Fruit fly (Drosophila melanogaster) whole organism, adult: Measurements from ENCODE around the gene CG33331.

Experiments
- CG33017 ChIP-seq: fragments of 200-800 bp; sonication (Bioruptor generic); optimal IDR thresholded peaks from 2 replicates; lab custom pipeline; 2018; ENCODE audit warnings: missing biosample characterization, mild to moderate bottlenecking, missing genetic modification characterization, moderate library complexity
- CG5204 ChIP-seq: fragments of 200-800 bp; sonication (Bioruptor generic); optimal IDR thresholded peaks from 2 replicates; lab custom pipeline; 2016; ENCODE audit warnings: missing biosample characterization, missing genetic modification characterization
- CG7101 ChIP-seq: fragments of 200-800 bp; sonication (Bioruptor generic); optimal IDR thresholded peaks from 2 replicates; lab custom pipeline; 2018; ENCODE audit warnings: missing biosample characterization, mild to moderate bottlenecking, missing genetic modification characterization, moderate library complexity
- Clk ChIP-seq: fragments of 200-800 bp; sonication (Bioruptor generic); optimal IDR thresholded peaks from 2 replicates; lab custom pipeline; 2017; ENCODE audit warnings: missing biosample characterization, missing genetic modification characterization
- Hr96 ChIP-seq: fragments of 200-800 bp; sonication (Bioruptor generic); optimal IDR thresholded peaks from 2 replicates; lab custom pipeline; 2016; ENCODE audit warnings: missing biosample characterization, missing genetic modification characterization
- kay ChIP-seq: fragments of 200-800 bp; sonication (Bioruptor generic); peaks from one replicate; lab custom pipeline; 2016; ENCODE audit warnings: missing biosample characterization, missing genetic modification characterization, borderline replicate concordance
- tj ChIP-seq: fragments of 200-800 bp; sonication (Bioruptor generic); optimal IDR thresholded peaks from 3 replicates; lab custom pipeline; 2017; ENCODE audit warnings: missing biosample characterization, mild to moderate bottlenecking, missing genetic modification characterization, moderate library complexity
- toe ChIP-seq: fragments of 200-800 bp; sonication (Bioruptor generic); optimal IDR thresholded peaks from 2 replicates; lab custom pipeline; 2016; ENCODE audit warnings: missing biosample characterization, missing genetic modification characterization

dm6 chr3R:14917927-14918829, 31.9 kb downstream of the CG33331 start, which contains the start of gene Sdr:
- TF ChIP-seq toe (GFP tag; lab: Kevin White, UChicago) (no peak), Hr96 (GFP tag; lab: Kevin White, UChicago) (no peak), CG33017 (tag; lab: Kevin White, UChicago) (no peak), tj (GFP tag; lab: Kevin White, UChicago) (no peak), Clk (no peak), CG5204 (GFP tag; lab: Kevin White, UChicago) (no peak), kay (GFP tag; lab: Kevin White, UChicago) (no peak), CG7101 (tag; lab: Kevin White, UChicago) (no peak)
